Fruit fly (Drosophila melanogaster) whole organism, embryonic: ENCODE data around the gene CG16710.
A peak's percentile ranks its signal among the peaks of the same experiment; 100 is the strongest.

Source experiments
- CG10274 ChIP-seq: fragments of 200-800 bp; sonication (Bioruptor generic); optimal IDR thresholded peaks from 3 replicates; lab custom pipeline; 2017; ENCODE audit warnings: missing biosample characterization, mild to moderate bottlenecking, missing genetic modification characterization
- CG7928 ChIP-seq: fragments of 200-800 bp; sonication (Bioruptor generic); optimal IDR thresholded peaks from 2 replicates; lab custom pipeline; 2017; ENCODE audit warnings: missing biosample characterization, mild to moderate bottlenecking, missing genetic modification characterization
- CG7963 ChIP-seq: fragments of 200-800 bp; sonication (Bioruptor generic); IDR thresholded peaks from 3 replicates; pipeline ENCODE4 v1.3.6; 2022; ENCODE audit warnings: missing biosample characterization, missing genetic modification characterization; ENCODE audit not compliant: partially characterized antibody
- Dad ChIP-seq: fragments of 200-800 bp; sonication (Bioruptor generic); optimal IDR thresholded peaks from 3 replicates; lab custom pipeline; 2016; ENCODE audit warnings: missing biosample characterization, missing genetic modification characterization
- Lpt ChIP-seq: fragments of >200 bp; optimal IDR thresholded peaks from 2 replicates; lab custom pipeline; 2018; ENCODE audit warnings: missing biosample characterization, missing genetic modification characterization
- Oli ChIP-seq: fragments of 200-800 bp; sonication (Bioruptor generic); optimal IDR thresholded peaks from 2 replicates; lab custom pipeline; 2018; ENCODE audit warnings: missing biosample characterization, mild to moderate bottlenecking, missing genetic modification characterization, moderate library complexity
- Ravus ChIP-seq: fragments of 200-800 bp; sonication (Bioruptor generic); IDR thresholded peaks from 2 replicates; pipeline ENCODE4 v1.3.6; 2022; ENCODE audit warnings: missing biosample characterization, missing genetic modification characterization
- Rx ChIP-seq: fragments of 200-800 bp; sonication (Bioruptor generic); IDR thresholded peaks from 2 replicates; pipeline ENCODE4 v1.3.6; 2022; ENCODE audit warnings: missing biosample characterization, missing genetic modification characterization
- Xbp1 ChIP-seq: fragments of 200-800 bp; sonication (Bioruptor generic); optimal IDR thresholded peaks from 3 replicates; lab custom pipeline; 2016; ENCODE audit warnings: missing biosample characterization, mild to moderate bottlenecking, missing genetic modification characterization
- gce ChIP-seq: fragments of 200-800 bp; sonication (Bioruptor generic); IDR thresholded peaks from 3 replicates; pipeline ENCODE4 v1.3.6; 2022; ENCODE audit warnings: missing biosample characterization, missing genetic modification characterization
- hth ChIP-seq: fragments of >200 bp; optimal IDR thresholded peaks from 2 replicates; lab custom pipeline; 2017; ENCODE audit warnings: inconsistent platforms
- lola ChIP-seq, 3 experiments: fragments of >200 bp in 2 of 3; fragments of 200-800 bp in 1 of 3; sonication (Bioruptor generic) in 1 of 3; optimal IDR thresholded peaks; 2 replicates each; lab custom pipeline; 2017 to 2019; ENCODE audit warnings: missing biosample characterization in 3 of 3, missing genetic modification characterization in 3 of 3, mild to moderate bottlenecking in 1 of 3, moderate library complexity in 1 of 3
- pan ChIP-seq, 4 experiments: fragments of >200 bp in 3 of 4; fragments of 200-800 bp in 1 of 4; sonication (Bioruptor generic) in 1 of 4; optimal IDR thresholded peaks in 3 of 4; IDR thresholded peaks in 1 of 4; 2 replicates each; pipeline versions ENCODE4 v1.3.6 to Lab custom; 2017 to 2022; ENCODE audit warnings: missing biosample characterization in 2 of 4, missing genetic modification characterization in 2 of 4, mixed read lengths in 1 of 4

DNA sequence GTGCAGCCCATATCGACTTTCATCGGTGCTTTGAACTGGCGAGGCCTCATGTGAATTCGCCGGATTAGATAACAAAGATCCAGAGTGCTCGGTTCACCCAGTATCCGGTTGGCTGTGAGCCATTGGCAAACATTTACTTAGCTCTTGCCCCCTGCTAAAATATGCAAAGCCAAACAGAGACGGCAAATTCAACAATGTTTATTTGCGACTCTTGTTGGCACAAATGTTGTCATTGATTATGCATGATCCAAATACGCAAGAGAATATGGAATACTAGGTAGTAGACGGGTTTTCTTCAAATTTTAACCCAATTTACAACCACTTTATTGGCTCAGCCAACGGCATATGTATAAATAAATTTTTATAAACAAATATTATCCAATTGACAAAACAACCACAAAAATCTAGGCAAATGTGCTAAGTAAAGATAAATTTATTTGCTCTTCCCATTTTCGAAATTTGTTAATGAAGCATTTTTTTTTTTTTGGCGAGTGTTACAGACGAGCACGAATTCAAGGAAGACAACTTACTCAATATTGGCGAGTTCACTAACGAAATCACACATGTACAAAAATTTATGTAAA lies 29.7 kb upstream of the CG16710 start:
- TF ChIP-seq Rx (GFP tag; lab: Robert Waterston, UW) (no peak), Oli (tag; lab: Kevin White, UChicago) (peak; percentile 39), Xbp1 (GFP tag; lab: Kevin White, UChicago) (peak; percentile 9), pan (optimal IDR thresholded peaks at IDR 0.05; lab: Kevin White, UChicago) (no peak), pan (GFP tag; optimal IDR thresholded peaks at IDR 0.05 in 1 of 2, IDR thresholded peaks at IDR 0.05 in 1 of 2) (peak in 1 of 2 experiments; percentile 48), CG10274 (GFP tag; lab: Kevin White, UChicago) (peak; percentile 71), gce (peak; percentile 24; the same call in 1 of the 3 replicates), CG7928 (GFP tag; lab: Kevin White, UChicago) (peak; percentile 68), CG7963 (GFP tag; lab: Robert Waterston, UW) (no peak), Dad (peak; percentile 54), Lpt (GFP tag; lab: Kevin White, UChicago) (no peak), hth (lab: Kevin White, UChicago) (no peak), lola (GFP tag; optimal IDR thresholded peaks at IDR 0.05; lab: Kevin White, UChicago) (no peak), Ravus (GFP tag; lab: Robert Waterston, UW) (no peak; the same call in 1 of the 2 replicates)
